Worm (Caenorhabditis elegans) whole organism, mixed stage, embryonic: Measurements from ENCODE around the gene Y50D7A.3.
A peak's percentile ranks its signal among the peaks of the same experiment; 100 is the strongest.

Experiments used
- M03D4.4 ChIP-seq: sonication (generic microtip); optimal IDR thresholded peaks from 2 replicates; lab custom pipeline; 2017; ENCODE audit warnings: mild to moderate bottlenecking, missing genetic modification characterization, missing compliant biosample characterization
- bed-3 ChIP-seq: fragments of 200-800 bp; sonication (Bioruptor generic); optimal IDR thresholded peaks from 3 replicates; lab custom pipeline; 2018; ENCODE audit warnings: mild to moderate bottlenecking, missing genetic modification characterization, moderate library complexity, missing compliant biosample characterization
- blmp-1 ChIP-seq: fragments of 150-350 bp; optimal IDR thresholded peaks from 2 replicates; lab custom pipeline; 2014; ENCODE audit warnings: missing biosample characterization, missing genetic modification characterization
- ceh-39 ChIP-seq: fragments of 150-350 bp; optimal IDR thresholded peaks from 2 replicates; lab custom pipeline; 2014; ENCODE audit warnings: missing biosample characterization, missing genetic modification characterization
- ceh-43 ChIP-seq: fragments of 200-800 bp; sonication (Bioruptor generic); optimal IDR thresholded peaks from 2 replicates; lab custom pipeline; 2018; ENCODE audit warnings: mild to moderate bottlenecking, missing genetic modification characterization, moderate library complexity, missing compliant biosample characterization
- ceh-83 ChIP-seq: fragments of 200-800 bp; sonication (Bioruptor generic); optimal IDR thresholded peaks from 2 replicates; lab custom pipeline; 2018; ENCODE audit warnings: mild to moderate bottlenecking, missing genetic modification characterization, missing compliant biosample characterization
- ces-1 ChIP-seq: fragments of 150-350 bp; optimal IDR thresholded peaks from 2 replicates; lab custom pipeline; 2014; ENCODE audit warnings: missing biosample characterization, missing genetic modification reagents, missing genetic modification characterization
- cnd-1 ChIP-seq: fragments of 200-800 bp; sonication (Bioruptor generic); optimal IDR thresholded peaks from 2 replicates; lab custom pipeline; 2018; ENCODE audit warnings: mild to moderate bottlenecking, missing genetic modification characterization, missing compliant biosample characterization
- drap-1 ChIP-seq: fragments of 200-800 bp; sonication (Bioruptor generic); optimal IDR thresholded peaks from 3 replicates; lab custom pipeline; 2018; ENCODE audit warnings: mild to moderate bottlenecking, missing genetic modification characterization, missing compliant biosample characterization
- elt-1 ChIP-seq: sonication (generic microtip); optimal IDR thresholded peaks from 2 replicates; lab custom pipeline; 2017; ENCODE audit warnings: missing genetic modification characterization, mild to moderate bottlenecking, missing compliant biosample characterization, antibody characterized with exemption, moderate library complexity, borderline replicate concordance; ENCODE audit not compliant: insufficient read depth
- elt-3 ChIP-seq: fragments of 150-350 bp; optimal IDR thresholded peaks from 2 replicates; lab custom pipeline; 2014; ENCODE audit warnings: missing biosample characterization, missing genetic modification characterization
- flh-1 ChIP-seq: fragments of 200-800 bp; sonication (Bioruptor generic); optimal IDR thresholded peaks from 2 replicates; lab custom pipeline; 2018; ENCODE audit warnings: mild to moderate bottlenecking, missing genetic modification characterization, moderate library complexity, missing compliant biosample characterization
- ham-2 ChIP-seq: fragments of 200-800 bp; sonication (Bioruptor generic); optimal IDR thresholded peaks from 2 replicates; lab custom pipeline; 2018; ENCODE audit warnings: mild to moderate bottlenecking, missing genetic modification characterization, missing compliant biosample characterization
- hlh-1 ChIP-seq: fragments of 150-350 bp; optimal IDR thresholded peaks from 2 replicates; lab custom pipeline; 2014; ENCODE audit warnings: missing biosample characterization, missing genetic modification reagents, missing genetic modification characterization
- lin-13 ChIP-seq: fragments of 150-350 bp; optimal IDR thresholded peaks from 2 replicates; lab custom pipeline; 2014; ENCODE audit warnings: missing biosample characterization, missing genetic modification characterization
- lin-32 ChIP-seq: fragments of 200-800 bp; sonication (Bioruptor generic); optimal IDR thresholded peaks from 2 replicates; lab custom pipeline; 2018; ENCODE audit warnings: mild to moderate bottlenecking, missing genetic modification characterization, missing compliant biosample characterization
- lsy-2 ChIP-seq: fragments of 150-350 bp; optimal IDR thresholded peaks from 2 replicates; lab custom pipeline; 2014; ENCODE audit warnings: missing biosample characterization, missing genetic modification characterization
- mep-1 ChIP-seq: fragments of 150-350 bp; optimal IDR thresholded peaks from 2 replicates; lab custom pipeline; 2017; ENCODE audit warnings: missing biosample characterization, missing genetic modification reagents, missing genetic modification characterization, inconsistent platforms
- mls-2 ChIP-seq: sonication (generic microtip); optimal IDR thresholded peaks from 2 replicates; lab custom pipeline; 2016; ENCODE audit warnings: mild to moderate bottlenecking, missing genetic modification characterization, moderate library complexity, missing compliant biosample characterization
- nhr-12 ChIP-seq: fragments of 150-350 bp; optimal IDR thresholded peaks from 2 replicates; lab custom pipeline; 2014; ENCODE audit warnings: missing biosample characterization, missing genetic modification characterization
- nhr-2 ChIP-seq: fragments of 150-350 bp; optimal IDR thresholded peaks from 2 replicates; lab custom pipeline; 2014; ENCODE audit warnings: missing biosample characterization, missing genetic modification characterization
- nhr-237 ChIP-seq: fragments of 150-350 bp; optimal IDR thresholded peaks from 2 replicates; lab custom pipeline; 2014; ENCODE audit warnings: missing biosample characterization, missing genetic modification characterization
- nhr-28 ChIP-seq: fragments of 150-350 bp; optimal IDR thresholded peaks from 2 replicates; lab custom pipeline; 2014; ENCODE audit warnings: missing biosample characterization, missing genetic modification characterization
- nhr-76 ChIP-seq: sonication (generic microtip); optimal IDR thresholded peaks from 2 replicates; lab custom pipeline; 2017; ENCODE audit warnings: missing biosample characterization, missing genetic modification characterization
- pha-4 ChIP-seq: fragments of 150-350 bp; optimal IDR thresholded peaks from 2 replicates; lab custom pipeline; 2018; ENCODE audit warnings: missing biosample characterization, missing genetic modification reagents, missing genetic modification characterization
- sem-2 ChIP-seq: fragments of 200-800 bp; sonication (Bioruptor generic); optimal IDR thresholded peaks from 2 replicates; lab custom pipeline; 2018; ENCODE audit warnings: mild to moderate bottlenecking, missing genetic modification characterization, missing compliant biosample characterization
- snpc-4 ChIP-seq: fragments of 150-350 bp; optimal IDR thresholded peaks from 2 replicates; lab custom pipeline; 2014; ENCODE audit warnings: missing biosample characterization, missing genetic modification characterization
- sptf-1 ChIP-seq: sonication (generic microtip); optimal IDR thresholded peaks from 2 replicates; lab custom pipeline; 2017; ENCODE audit warnings: mild to moderate bottlenecking, missing genetic modification characterization, moderate library complexity, missing compliant biosample characterization
- tbx-8 ChIP-seq: fragments of 200-800 bp; sonication (Bioruptor generic); optimal IDR thresholded peaks from 2 replicates; lab custom pipeline; 2018; ENCODE audit warnings: mild to moderate bottlenecking, missing genetic modification characterization, moderate library complexity, missing compliant biosample characterization
- unc-120 ChIP-seq: sonication (generic microtip); optimal IDR thresholded peaks from 2 replicates; lab custom pipeline; 2017; ENCODE audit warnings: missing genetic modification characterization, missing compliant biosample characterization; ENCODE audit not compliant: poor library complexity, severe bottlenecking
- unc-39 ChIP-seq: fragments of 150-350 bp; optimal IDR thresholded peaks from 2 replicates; lab custom pipeline; 2014; ENCODE audit warnings: missing biosample characterization, missing genetic modification characterization
- unc-62 ChIP-seq: fragments of 150-350 bp; optimal IDR thresholded peaks from 2 replicates; lab custom pipeline; 2014; ENCODE audit warnings: missing biosample characterization, missing genetic modification reagents, missing genetic modification characterization
- zip-8 ChIP-seq: fragments of 150-350 bp; optimal IDR thresholded peaks from 2 replicates; lab custom pipeline; 2014; ENCODE audit warnings: missing biosample characterization, missing genetic modification characterization
- ztf-11 ChIP-seq: fragments of 150-350 bp; optimal IDR thresholded peaks from 2 replicates; lab custom pipeline; 2014; ENCODE audit warnings: missing biosample characterization, missing genetic modification characterization

Y50D7A.3 gene

DNA sequence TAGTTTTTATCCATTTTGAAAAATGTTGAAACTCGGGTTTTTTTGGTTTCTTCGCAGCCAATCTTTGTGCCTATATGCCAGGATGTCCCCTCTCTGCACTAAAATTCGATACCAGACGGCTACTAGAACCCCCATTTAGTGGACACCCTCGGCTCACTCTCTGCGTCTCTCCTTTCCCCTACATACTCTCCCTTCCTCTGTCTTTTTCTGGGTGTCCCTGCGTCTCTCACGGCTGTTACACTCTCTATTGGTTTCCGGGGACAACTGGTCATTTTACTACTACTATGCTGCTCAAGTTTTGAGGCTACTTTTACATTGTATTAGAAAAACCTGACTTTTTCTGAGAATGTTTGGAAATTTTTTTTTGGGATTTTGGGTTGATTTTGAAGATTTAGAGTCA, 34.0 kb upstream of the Y50D7A.3 start:
- TF ChIP-seq sem-2 (GFP tag; lab: Kevin White, UChicago) (no peak), ham-2 (GFP tag; lab: Kevin White, UChicago) (no peak), sptf-1 (tag; lab: Kevin White, UChicago) (peak; percentile 32), nhr-12 (tag; lab: Kevin White, UChicago) (no peak), unc-39 (tag; lab: Kevin White, UChicago) (no peak), lsy-2 (tag; lab: Kevin White, UChicago) (no peak), mep-1 (tag; lab: Kevin White, UChicago) (no peak), nhr-76 (no peak), lin-32 (GFP tag; lab: Kevin White, UChicago) (no peak), mls-2 (tag; lab: Kevin White, UChicago) (no peak), ceh-43 (GFP tag; lab: Kevin White, UChicago) (no peak), flh-1 (no peak), elt-1 (no peak), nhr-2 (tag; lab: Kevin White, UChicago) (no peak), elt-3 (tag; lab: Kevin White, UChicago) (no peak), snpc-4 (tag; lab: Kevin White, UChicago) (no peak), zip-8 (tag; lab: Kevin White, UChicago) (no peak), unc-120 (tag; lab: Kevin White, UChicago) (peak; percentile 63), hlh-1 (tag; lab: Kevin White, UChicago) (peak; percentile 75), ces-1 (peak; percentile 57), nhr-237 (tag; lab: Kevin White, UChicago) (no peak), ceh-39 (tag; lab: Kevin White, UChicago) (no peak), blmp-1 (tag; lab: Kevin White, UChicago) (no peak), M03D4.4 (no peak), unc-62 (GFP tag; lab: Kevin White, UChicago) (no peak)
- TF ChIP-seq, all 35 proteins: peak for 4

DNA sequence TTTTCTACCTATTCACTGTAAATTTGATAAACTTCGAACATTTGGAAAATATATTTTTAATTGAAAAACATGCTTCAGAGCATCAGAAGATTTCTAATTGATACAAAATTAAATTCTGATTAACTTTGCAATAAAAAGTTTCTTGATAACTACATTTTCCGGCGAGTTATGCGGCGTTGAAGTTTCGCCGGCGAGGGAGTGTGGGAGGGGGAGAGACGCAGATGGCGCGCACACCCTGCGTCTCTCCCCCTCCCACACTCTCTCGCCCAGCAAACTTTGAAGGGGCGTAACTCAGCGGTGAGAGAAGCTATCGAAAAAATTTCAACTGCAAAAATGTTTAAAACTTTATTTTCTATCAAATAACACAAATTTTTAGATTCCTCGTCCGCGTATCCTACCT, 31.8 kb upstream of the Y50D7A.3 start:
- TF ChIP-seq ceh-83 (GFP tag; lab: Kevin White, UChicago) (no peak), ceh-39 (tag; lab: Kevin White, UChicago) (no peak), elt-3 (tag; lab: Kevin White, UChicago) (no peak), zip-8 (tag; lab: Kevin White, UChicago) (no peak), ceh-43 (GFP tag; lab: Kevin White, UChicago) (no peak), ces-1 (no peak), lin-32 (GFP tag; lab: Kevin White, UChicago) (no peak), pha-4 (tag; lab: Kevin White, UChicago) (no peak), ztf-11 (tag; lab: Kevin White, UChicago) (no peak)

DNA sequence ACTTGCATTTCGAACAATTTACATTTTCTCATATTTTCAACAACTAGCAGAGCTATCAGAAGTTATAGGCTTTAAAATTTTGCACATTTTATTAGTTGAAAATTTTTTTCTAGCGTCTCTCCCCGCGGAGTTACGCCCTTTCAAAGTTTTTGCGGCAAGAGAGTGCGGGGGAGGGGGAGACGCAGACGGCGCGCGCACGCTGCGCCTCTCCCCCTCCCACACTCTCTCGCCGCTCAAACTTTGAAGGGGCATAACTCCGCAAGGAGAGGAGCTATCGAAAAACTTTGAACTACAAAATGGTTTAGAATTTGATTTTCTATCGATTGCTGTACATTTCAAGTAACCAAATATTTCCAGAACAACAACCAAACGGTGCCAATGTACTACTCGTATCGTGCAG, 27.3 kb upstream of the Y50D7A.3 start:
- no peak for TF ChIP-seq mep-1 (tag; lab: Kevin White, UChicago)
- TF ChIP-seq ceh-83 (GFP tag; lab: Kevin White, UChicago): no peak
- no peak for TF ChIP-seq elt-3 (tag; lab: Kevin White, UChicago)
- no peak for TF ChIP-seq unc-39 (tag; lab: Kevin White, UChicago)
- TF ChIP-seq pha-4 (tag; lab: Kevin White, UChicago): no peak
- no peak for TF ChIP-seq lin-13 (tag; lab: Kevin White, UChicago)
- TF ChIP-seq lsy-2 (tag; lab: Kevin White, UChicago): no peak
- no peak for TF ChIP-seq nhr-12 (tag; lab: Kevin White, UChicago)
- TF ChIP-seq blmp-1 (tag; lab: Kevin White, UChicago): no peak
- TF ChIP-seq hlh-1 (tag; lab: Kevin White, UChicago): no peak
- TF ChIP-seq zip-8 (tag; lab: Kevin White, UChicago): no peak
- TF ChIP-seq nhr-76: no peak
- TF ChIP-seq cnd-1: no peak
- TF ChIP-seq elt-1: no peak
- no peak for TF ChIP-seq flh-1
- no peak for TF ChIP-seq sem-2 (GFP tag; lab: Kevin White, UChicago)
- no peak for TF ChIP-seq lin-32 (GFP tag; lab: Kevin White, UChicago)
- TF ChIP-seq, all 35 proteins: peak for 0

DNA sequence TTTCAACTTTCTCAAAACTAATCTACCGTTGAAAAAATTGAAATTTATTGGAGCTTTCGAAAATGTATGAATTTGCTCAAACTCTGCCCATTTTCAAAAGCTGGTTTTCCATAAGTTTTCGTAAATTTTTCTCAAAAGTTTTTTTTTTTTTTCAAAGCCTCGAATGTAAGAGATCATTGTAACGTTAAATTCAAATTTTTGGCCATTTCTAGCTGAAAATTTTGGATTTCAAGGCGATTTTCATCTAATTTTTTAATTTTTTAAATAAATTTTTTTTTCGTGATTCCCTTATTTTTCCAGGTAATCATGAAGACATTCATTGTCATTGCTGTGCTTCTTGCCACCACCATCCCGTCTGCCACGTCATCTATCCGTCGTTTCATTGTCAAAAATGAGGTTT, 24.2 kb upstream of the Y50D7A.3 start, which contains the start of gene hpo-38:
hpo-38 (plus strand) TSS at position 301 of the 400 bp plus-strand sequence.
- no peak for TF ChIP-seq blmp-1 (tag; lab: Kevin White, UChicago)

DNA sequence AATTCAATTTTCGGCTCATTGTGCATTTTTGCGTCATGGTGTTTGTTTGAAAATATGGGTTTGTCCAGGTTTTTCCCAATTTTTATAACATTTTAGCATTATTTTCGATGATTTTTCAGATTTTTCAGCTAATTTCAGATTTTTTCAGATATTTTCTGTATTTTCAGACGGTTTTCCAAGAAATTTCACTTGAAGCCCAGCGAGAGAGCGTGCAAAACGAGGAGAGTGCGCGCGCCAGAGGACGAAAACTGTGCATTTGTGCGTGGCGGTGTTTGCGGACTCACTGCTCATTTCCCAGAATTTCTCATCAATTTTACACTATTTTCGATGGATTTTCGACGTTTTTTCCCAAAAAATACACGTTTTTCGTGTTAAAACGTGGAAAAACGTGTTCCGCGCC, 19.2 kb upstream of the Y50D7A.3 start:
- TF ChIP-seq ztf-11 (tag; lab: Kevin White, UChicago): no peak
- TF ChIP-seq lin-13 (tag; lab: Kevin White, UChicago): no peak
- peak; percentile 76 for TF ChIP-seq ces-1
- no peak for TF ChIP-seq nhr-76
- TF ChIP-seq elt-3 (tag; lab: Kevin White, UChicago): no peak
- peak; percentile 20 for TF ChIP-seq lsy-2 (tag; lab: Kevin White, UChicago)
- TF ChIP-seq tbx-8: no peak
- peak; percentile 35 for TF ChIP-seq M03D4.4
- no peak for TF ChIP-seq elt-1
- TF ChIP-seq ceh-83 (GFP tag; lab: Kevin White, UChicago): peak; percentile 29
- TF ChIP-seq zip-8 (tag; lab: Kevin White, UChicago): no peak
- no peak for TF ChIP-seq nhr-2 (tag; lab: Kevin White, UChicago)
- peak; percentile 20 for TF ChIP-seq drap-1
- TF ChIP-seq unc-62 (GFP tag; lab: Kevin White, UChicago): no peak
- no peak for TF ChIP-seq cnd-1
- TF ChIP-seq ceh-39 (tag; lab: Kevin White, UChicago): peak; percentile 12
- no peak for TF ChIP-seq nhr-28 (tag; lab: Kevin White, UChicago)
- TF ChIP-seq sem-2 (GFP tag; lab: Kevin White, UChicago): no peak
- TF ChIP-seq ham-2 (GFP tag; lab: Kevin White, UChicago): no peak
- peak; percentile 44 for TF ChIP-seq unc-120 (tag; lab: Kevin White, UChicago)
- no peak for TF ChIP-seq nhr-237 (tag; lab: Kevin White, UChicago)
- peak; percentile 62 for TF ChIP-seq sptf-1 (tag; lab: Kevin White, UChicago)
- TF ChIP-seq hlh-1 (tag; lab: Kevin White, UChicago): no peak
- TF ChIP-seq bed-3: no peak
- TF ChIP-seq mls-2 (tag; lab: Kevin White, UChicago): peak; percentile 50
- TF ChIP-seq ceh-43 (GFP tag; lab: Kevin White, UChicago): no peak
- TF ChIP-seq mep-1 (tag; lab: Kevin White, UChicago): no peak
